Fruit fly (Drosophila melanogaster) whole organism, embryonic: ENCODE measurements around the gene CG18557.

Experiments used
- Atf3 ChIP-seq: fragments of 200-800 bp; sonication (Bioruptor generic); optimal IDR thresholded peaks from 3 replicates; lab custom pipeline; 2016; ENCODE audit warnings: missing biosample characterization, missing genetic modification characterization
- BEAF-32 ChIP-seq: fragments of 200-800 bp; sonication (Bioruptor generic); optimal IDR thresholded peaks from 3 replicates; lab custom pipeline; 2017; ENCODE audit warnings: missing biosample characterization, missing genetic modification characterization, mild to moderate bottlenecking, moderate library complexity, missing genetic modification reagents
- CG1024 ChIP-seq: fragments of 200-800 bp; sonication (Bioruptor generic); IDR thresholded peaks from 2 replicates; pipeline ENCODE4 v1.3.6; 2022; ENCODE audit warnings: missing biosample characterization, missing genetic modification characterization
- CG10431 ChIP-seq: fragments of 200-800 bp; sonication (Bioruptor generic); optimal IDR thresholded peaks from 3 replicates; lab custom pipeline; 2018; ENCODE audit warnings: missing biosample characterization, mild to moderate bottlenecking, missing genetic modification characterization
- CG10979 ChIP-seq: fragments of 200-800 bp; sonication (Bioruptor generic); optimal IDR thresholded peaks from 2 replicates; lab custom pipeline; 2018; ENCODE audit warnings: missing biosample characterization, mild to moderate bottlenecking, missing genetic modification characterization, moderate library complexity
- CG11695 ChIP-seq: fragments of 200-800 bp; sonication (Bioruptor generic); IDR thresholded peaks from 3 replicates; pipeline ENCODE4 v1.3.6; 2022; ENCODE audit warnings: missing biosample characterization, missing genetic modification characterization
- CG11696 ChIP-seq: fragments of 200-800 bp; sonication (Bioruptor generic); IDR thresholded peaks from 2 replicates; pipeline ENCODE4 v1.3.6; 2022; ENCODE audit warnings: missing biosample characterization, missing genetic modification characterization
- CG12104 ChIP-seq: fragments of 200-800 bp; sonication (Bioruptor generic); optimal IDR thresholded peaks from 3 replicates; lab custom pipeline; 2016; ENCODE audit warnings: missing biosample characterization, missing genetic modification characterization
- CG12236 ChIP-seq: fragments of 200-800 bp; sonication (Bioruptor generic); optimal IDR thresholded peaks from 2 replicates; lab custom pipeline; 2016; ENCODE audit warnings: missing biosample characterization, missing genetic modification characterization
- CG12769 ChIP-seq: fragments of 200-800 bp; sonication (Bioruptor generic); optimal IDR thresholded peaks from 2 replicates; lab custom pipeline; 2019; ENCODE audit warnings: missing biosample characterization, mild to moderate bottlenecking, missing genetic modification characterization, moderate library complexity
- CG14441 ChIP-seq: fragments of 200-800 bp; sonication (Bioruptor generic); IDR thresholded peaks from 2 replicates; pipeline ENCODE4 v1.3.6; 2022; ENCODE audit warnings: missing biosample characterization, missing genetic modification characterization
- CG1603 ChIP-seq: fragments of 200-800 bp; sonication (Bioruptor generic); optimal IDR thresholded peaks from 2 replicates; lab custom pipeline; 2019; ENCODE audit warnings: missing biosample characterization, mild to moderate bottlenecking, missing genetic modification characterization, moderate library complexity
- CG16863 ChIP-seq: fragments of 200-800 bp; sonication (Bioruptor generic); optimal IDR thresholded peaks from 3 replicates; lab custom pipeline; 2016; ENCODE audit warnings: missing biosample characterization, missing genetic modification characterization
- CG17802 ChIP-seq: fragments of 200-800 bp; sonication (Bioruptor generic); optimal IDR thresholded peaks from 2 replicates; lab custom pipeline; 2018; ENCODE audit warnings: missing biosample characterization, mild to moderate bottlenecking, missing genetic modification characterization, moderate library complexity
- CG18599 ChIP-seq: fragments of 200-800 bp; sonication (Bioruptor generic); optimal IDR thresholded peaks from 3 replicates; lab custom pipeline; 2017; ENCODE audit warnings: missing biosample characterization, missing genetic modification characterization, mild to moderate bottlenecking, moderate library complexity, missing genetic modification reagents
- CG2875 ChIP-seq: fragments of 200-800 bp; sonication (Bioruptor generic); optimal IDR thresholded peaks from 2 replicates; lab custom pipeline; 2017; ENCODE audit warnings: missing biosample characterization, mild to moderate bottlenecking, missing genetic modification characterization, missing genetic modification reagents
- CG3726 ChIP-seq: fragments of 200-800 bp; sonication (Bioruptor generic); IDR thresholded peaks from 3 replicates; pipeline ENCODE4, ENCODE4 v1.3.6; 2022; ENCODE audit warnings: missing biosample characterization, missing genetic modification characterization
- CG4282 ChIP-seq: fragments of 200-800 bp; sonication (Bioruptor generic); optimal IDR thresholded peaks from 2 replicates; lab custom pipeline; 2016; ENCODE audit warnings: missing biosample characterization, missing genetic modification characterization
- CG4730 ChIP-seq: fragments of 200-800 bp; sonication (Bioruptor generic); IDR thresholded peaks from 2 replicates; pipeline ENCODE4 v1.3.6; 2022; ENCODE audit warnings: missing biosample characterization, missing genetic modification characterization
- CG8359 ChIP-seq: fragments of 200-800 bp; sonication (Bioruptor generic); optimal IDR thresholded peaks from 2 replicates; lab custom pipeline; 2017; ENCODE audit warnings: missing biosample characterization, mild to moderate bottlenecking, missing genetic modification characterization, borderline replicate concordance
- Camta ChIP-seq: fragments of 200-800 bp; sonication (Bioruptor generic); optimal IDR thresholded peaks from 2 replicates; lab custom pipeline; 2016; ENCODE audit warnings: missing biosample characterization, missing genetic modification characterization
- CkIIα-i1 ChIP-seq: fragments of 200-800 bp; sonication (Bioruptor generic); IDR thresholded peaks from 2 replicates; pipeline ENCODE4 v1.3.6; 2022; ENCODE audit warnings: missing biosample characterization, missing genetic modification characterization
- CrebB ChIP-seq: fragments of 200-800 bp; sonication (Bioruptor generic); optimal IDR thresholded peaks from 3 replicates; lab custom pipeline; 2018; ENCODE audit warnings: missing biosample characterization, mild to moderate bottlenecking, missing genetic modification characterization
- Doc2 ChIP-seq: fragments of 200-800 bp; sonication (Bioruptor generic); IDR thresholded peaks from 2 replicates; pipeline ENCODE4 v1.3.6; 2022; ENCODE audit warnings: missing biosample characterization, missing genetic modification characterization
- Drgx ChIP-seq: fragments of 200-800 bp; sonication (Bioruptor generic); IDR thresholded peaks from 2 replicates; pipeline ENCODE4 v1.3.6; 2022; ENCODE audit warnings: missing biosample characterization, missing genetic modification characterization
- Ets97D ChIP-seq: fragments of 200-800 bp; sonication (Bioruptor generic); optimal IDR thresholded peaks from 3 replicates; lab custom pipeline; 2016; ENCODE audit warnings: missing biosample characterization, missing genetic modification characterization
- HLH4C ChIP-seq: fragments of 200-800 bp; sonication (Bioruptor generic); IDR thresholded peaks from 3 replicates; pipeline ENCODE4 v1.3.6; 2022; ENCODE audit warnings: missing biosample characterization, missing genetic modification characterization; ENCODE audit not compliant: partially characterized antibody
- HLHmδ ChIP-seq: fragments of 200-800 bp; sonication (Bioruptor generic); optimal IDR thresholded peaks from 2 replicates; lab custom pipeline; 2018; ENCODE audit warnings: missing biosample characterization, mild to moderate bottlenecking, missing genetic modification characterization, moderate library complexity
- Lhr ChIP-seq: fragments of 200-800 bp; sonication (Bioruptor generic); optimal IDR thresholded peaks from 3 replicates; lab custom pipeline; 2017; ENCODE audit warnings: mild to moderate bottlenecking, missing biosample characterization, missing genetic modification reagents, missing genetic modification characterization
- NC2α ChIP-seq: fragments of 200-800 bp; sonication (Bioruptor generic); optimal IDR thresholded peaks from 2 replicates; lab custom pipeline; 2016; ENCODE audit warnings: missing biosample characterization, missing genetic modification characterization
- NFAT ChIP-seq: fragments of 200-800 bp; sonication (Bioruptor generic); IDR thresholded peaks from 2 replicates; pipeline ENCODE4 v1.3.6; 2022; ENCODE audit warnings: missing biosample characterization, missing genetic modification characterization
- Nf-YB ChIP-seq: fragments of 200-800 bp; sonication (Bioruptor generic); optimal IDR thresholded peaks from 3 replicates; lab custom pipeline; 2019; ENCODE audit warnings: missing biosample characterization, mild to moderate bottlenecking, missing genetic modification characterization, moderate library complexity
- Oli ChIP-seq: fragments of 200-800 bp; sonication (Bioruptor generic); optimal IDR thresholded peaks from 2 replicates; lab custom pipeline; 2018; ENCODE audit warnings: missing biosample characterization, mild to moderate bottlenecking, missing genetic modification characterization, moderate library complexity
- Ptx1 ChIP-seq: fragments of 200-800 bp; sonication (Bioruptor generic); IDR thresholded peaks from 2 replicates; pipeline ENCODE4 v1.3.6; 2022; ENCODE audit warnings: missing biosample characterization, missing genetic modification characterization
- Sin3A ChIP-seq: fragments of >200 bp; optimal IDR thresholded peaks from 2 replicates; lab custom pipeline; 2018
- TFAM ChIP-seq: fragments of 200-800 bp; sonication (Bioruptor generic); optimal IDR thresholded peaks from 2 replicates; lab custom pipeline; 2017; ENCODE audit warnings: missing biosample characterization, missing genetic modification characterization, inconsistent platforms
- ato ChIP-seq: fragments of 200-800 bp; sonication (Bioruptor generic); IDR thresholded peaks from 2 replicates; pipeline ENCODE4 v1.3.6; 2022; ENCODE audit warnings: missing biosample characterization, missing genetic modification characterization; ENCODE audit not compliant: partially characterized antibody
- cg ChIP-seq: fragments of 200-800 bp; sonication (Bioruptor generic); optimal IDR thresholded peaks from 3 replicates; lab custom pipeline; 2019; ENCODE audit warnings: missing biosample characterization, mild to moderate bottlenecking, missing genetic modification characterization, moderate library complexity
- chm ChIP-seq: fragments of 200-800 bp; sonication (Bioruptor generic); IDR thresholded peaks from 2 replicates; pipeline ENCODE4 v1.3.6; 2022; ENCODE audit warnings: missing biosample characterization, missing genetic modification characterization
- chn ChIP-seq: fragments of 200-800 bp; sonication (Bioruptor generic); optimal IDR thresholded peaks from 2 replicates; lab custom pipeline; 2016; ENCODE audit warnings: missing biosample characterization, missing genetic modification characterization
- fd64A ChIP-seq: fragments of 200-800 bp; sonication (Bioruptor generic); optimal IDR thresholded peaks from 3 replicates; lab custom pipeline; 2018; ENCODE audit warnings: missing biosample characterization, mild to moderate bottlenecking, missing genetic modification characterization
- ftz-f1 ChIP-seq: fragments of 200-800 bp; sonication (Bioruptor generic); optimal IDR thresholded peaks from 2 replicates; lab custom pipeline; 2016; ENCODE audit warnings: missing biosample characterization, missing genetic modification characterization
- gsb-n ChIP-seq: fragments of 200-800 bp; sonication (Bioruptor generic); optimal IDR thresholded peaks from 3 replicates; lab custom pipeline; 2018; ENCODE audit warnings: missing biosample characterization, mild to moderate bottlenecking, missing genetic modification characterization
- jumu ChIP-seq: fragments of 200-800 bp; sonication (Bioruptor generic); optimal IDR thresholded peaks from 3 replicates; lab custom pipeline; 2016; ENCODE audit warnings: missing biosample characterization, missing genetic modification characterization
- kay ChIP-seq: fragments of 200-800 bp; sonication (Bioruptor generic); optimal IDR thresholded peaks from 2 replicates; lab custom pipeline; 2016; ENCODE audit warnings: missing biosample characterization, missing genetic modification characterization
- pita ChIP-seq: fragments of 200-800 bp; sonication (Bioruptor generic); optimal IDR thresholded peaks from 2 replicates; lab custom pipeline; 2017; ENCODE audit warnings: missing biosample characterization, mild to moderate bottlenecking, missing genetic modification characterization
- shn ChIP-seq: fragments of 200-800 bp; sonication (Bioruptor generic); optimal IDR thresholded peaks from 3 replicates; lab custom pipeline; 2016; ENCODE audit warnings: missing biosample characterization, missing genetic modification characterization
- tap ChIP-seq: fragments of 200-800 bp; optimal IDR thresholded peaks from 3 replicates; lab custom pipeline; 2019; ENCODE audit warnings: missing biosample characterization, mild to moderate bottlenecking, missing genetic modification characterization, moderate library complexity
- toy ChIP-seq: fragments of 200-800 bp; sonication (Bioruptor generic); IDR thresholded peaks from 2 replicates; pipeline ENCODE4 v1.3.6; 2022; ENCODE audit warnings: missing biosample characterization, missing genetic modification characterization
- z ChIP-seq: fragments of 200-800 bp; sonication (Bioruptor generic); IDR thresholded peaks from 3 replicates; pipeline ENCODE4 v1.3.6; 2022; ENCODE audit warnings: missing biosample characterization, missing genetic modification characterization
- zfh1 ChIP-seq: fragments of 200-800 bp; sonication (Bioruptor generic); IDR thresholded peaks from 3 replicates; pipeline ENCODE4 v1.3.6; 2022; ENCODE audit warnings: missing biosample characterization, missing genetic modification characterization

The CG18557 gene

dm6 chr2L:2830341-2830800, 15.2 kb downstream of the CG18557 start (continued):
- no peak for TF ChIP-seq ftz-f1 (GFP tag; lab: Kevin White, UChicago)
- TF ChIP-seq HLHmδ (GFP tag; lab: Kevin White, UChicago), result no peak
- TF ChIP-seq Oli, result peak; percentile 94
- no peak for TF ChIP-seq Doc2 (GFP tag; lab: Robert Waterston, UW)
- TF ChIP-seq CG11696, result peak; percentile 25; the same call in 1 of the 2 replicates
- TF ChIP-seq CG1603 (tag; lab: Kevin White, UChicago), result peak; percentile 23
- TF ChIP-seq Sin3A, result no peak
- peak; percentile 30 for TF ChIP-seq CG16863 (GFP tag; lab: Kevin White, UChicago)
- no peak for TF ChIP-seq pita (GFP tag; lab: Kevin White, UChicago)
- no peak for TF ChIP-seq z
- peak; percentile 86 for TF ChIP-seq gsb-n (tag; lab: Kevin White, UChicago)
- no peak for TF ChIP-seq Atf3 (GFP tag; lab: Kevin White, UChicago)
- peak; percentile 53 for TF ChIP-seq CG14441 (GFP tag; lab: Robert Waterston, UW)
- TF ChIP-seq CG10431 (GFP tag; lab: Kevin White, UChicago), result peak; percentile 72
- no peak for TF ChIP-seq CkIIα-i1 (GFP tag; lab: Robert Waterston, UW)
- peak; percentile 61 for TF ChIP-seq CrebB (tag; lab: Kevin White, UChicago)
- TF ChIP-seq CG10979 (tag; lab: Kevin White, UChicago), result peak; percentile 96
- peak; percentile 69 for TF ChIP-seq Lhr (GFP tag; lab: Kevin White, UChicago)
- peak; percentile 89 for TF ChIP-seq CG18599
- peak; percentile 5 for TF ChIP-seq jumu (GFP tag; lab: Kevin White, UChicago)
- TF ChIP-seq ato (GFP tag; lab: Robert Waterston, UW), result no peak
- peak; percentile 74 for TF ChIP-seq tap
- TF ChIP-seq Nf-YB, result peak; percentile 78
- TF ChIP-seq TFAM (GFP tag; lab: Kevin White, UChicago), result no peak
- no peak for TF ChIP-seq CG4282 (GFP tag; lab: Kevin White, UChicago)
- TF ChIP-seq toy, result no peak
- peak; percentile 78 for TF ChIP-seq Ptx1
- TF ChIP-seq Drgx (GFP tag; lab: Robert Waterston, UW), result peak; percentile 79
- TF ChIP-seq CG12236 (GFP tag; lab: Kevin White, UChicago), result peak; percentile 20
- TF ChIP-seq BEAF-32 (GFP tag; lab: Kevin White, UChicago), result no peak
- peak; percentile 68 for TF ChIP-seq chn (GFP tag; lab: Kevin White, UChicago)
- TF ChIP-seq NFAT (GFP tag; lab: Robert Waterston, UW), result peak; percentile 31
- TF ChIP-seq kay (GFP tag; lab: Kevin White, UChicago), result peak; percentile 79
- TF ChIP-seq CG4730 (GFP tag; lab: Robert Waterston, UW), result peak; percentile 57; the same call in 1 of the 2 replicates
- no peak for TF ChIP-seq CG1024 (GFP tag; lab: Robert Waterston, UW)
- peak; percentile 70 for TF ChIP-seq CG12769
- peak; percentile 83 for TF ChIP-seq CG8359 (GFP tag; lab: Kevin White, UChicago)
- no peak for TF ChIP-seq HLH4C (GFP tag; lab: Robert Waterston, UW)
- TF ChIP-seq CG2875, result peak; percentile 83
- TF ChIP-seq NC2α (GFP tag; lab: Kevin White, UChicago), result no peak
- TF ChIP-seq Camta (GFP tag; lab: Kevin White, UChicago), result peak; percentile 70
- peak; percentile 88 for TF ChIP-seq CG11695 (GFP tag; lab: Robert Waterston, UW)
- peak; percentile 46 for TF ChIP-seq fd64A
- peak; percentile 67; the same call in 2 of the 3 replicates for TF ChIP-seq zfh1 (GFP tag; lab: Robert Waterston, UW)
- no peak for TF ChIP-seq Ets97D (GFP tag; lab: Kevin White, UChicago)
- TF ChIP-seq CG3726, result no peak
- TF ChIP-seq chm (GFP tag; lab: Robert Waterston, UW), result peak; percentile 46; the same call in 1 of the 2 replicates
- TF ChIP-seq CG17802 (tag; lab: Kevin White, UChicago), result peak; percentile 27
- peak; percentile 91 for TF ChIP-seq CG12104 (GFP tag; lab: Kevin White, UChicago)
- TF ChIP-seq cg (GFP tag; lab: Kevin White, UChicago), result no peak
- TF ChIP-seq shn (GFP tag; lab: Kevin White, UChicago), result no peak
